Fruit fly (Drosophila melanogaster) whole organism, prepupa: Measurements from ENCODE around the gene CG13392.

Source experiments
- Blimp-1 ChIP-seq: fragments of 200-800 bp; sonication (Bioruptor generic); optimal IDR thresholded peaks from 3 replicates; lab custom pipeline; 2017; ENCODE audit warnings: missing biosample characterization, missing genetic modification characterization, mild to moderate bottlenecking, moderate library complexity, missing genetic modification reagents
- CG10631 ChIP-seq: fragments of 200-800 bp; sonication (Bioruptor generic); optimal IDR thresholded peaks from 2 replicates; lab custom pipeline; 2016; ENCODE audit warnings: missing biosample characterization, missing genetic modification characterization
- CG10669 ChIP-seq: fragments of 200-800 bp; sonication (Bioruptor generic); optimal IDR thresholded peaks from 3 replicates; lab custom pipeline; 2018; ENCODE audit warnings: missing biosample characterization, mild to moderate bottlenecking, missing genetic modification characterization, moderate library complexity
- CG11294 ChIP-seq: fragments of 200-800 bp; sonication (Bioruptor generic); IDR thresholded peaks from 2 replicates; pipeline ENCODE4 v1.3.6; 2022; ENCODE audit warnings: missing biosample characterization, missing genetic modification characterization
- CG11762 ChIP-seq: fragments of 200-800 bp; sonication (Bioruptor generic); optimal IDR thresholded peaks from 3 replicates; lab custom pipeline; 2016; ENCODE audit warnings: missing biosample characterization, missing genetic modification characterization; ENCODE audit not compliant: insufficient read depth
- CG11902 ChIP-seq: fragments of 200-800 bp; sonication (Bioruptor generic); optimal IDR thresholded peaks from 3 replicates; lab custom pipeline; 2016; ENCODE audit warnings: missing biosample characterization, missing genetic modification characterization
- CG15336 ChIP-seq: fragments of 200-800 bp; sonication (Bioruptor generic); IDR thresholded peaks from 2 replicates; pipeline ENCODE4 v1.3.6; 2022; ENCODE audit warnings: missing biosample characterization, missing genetic modification characterization
- CG1621 ChIP-seq: fragments of 200-800 bp; sonication (Bioruptor generic); optimal IDR thresholded peaks from 3 replicates; lab custom pipeline; 2018; ENCODE audit warnings: missing biosample characterization, mild to moderate bottlenecking, missing genetic modification characterization
- CG16779 ChIP-seq: fragments of 200-800 bp; sonication (Bioruptor generic); optimal IDR thresholded peaks from 3 replicates; lab custom pipeline; 2017; ENCODE audit warnings: missing biosample characterization, mild to moderate bottlenecking, missing genetic modification characterization
- CG3032 ChIP-seq: fragments of 200-800 bp; optimal IDR thresholded peaks from 2 replicates; lab custom pipeline; 2019; ENCODE audit warnings: missing biosample characterization, mild to moderate bottlenecking, missing genetic modification characterization, moderate library complexity
- CG31627 ChIP-seq: fragments of 200-800 bp; sonication (Bioruptor generic); optimal IDR thresholded peaks from 3 replicates; lab custom pipeline; 2016; ENCODE audit warnings: missing biosample characterization, missing genetic modification characterization
- CG32006 ChIP-seq: fragments of 200-800 bp; sonication (Bioruptor generic); optimal IDR thresholded peaks from 3 replicates; lab custom pipeline; 2017; ENCODE audit warnings: missing biosample characterization, mild to moderate bottlenecking, missing genetic modification characterization
- CG34406 ChIP-seq: fragments of 200-800 bp; sonication (Bioruptor generic); optimal IDR thresholded peaks from 3 replicates; lab custom pipeline; 2016; ENCODE audit warnings: missing biosample characterization, missing genetic modification characterization
- CG3919 ChIP-seq: fragments of 200-800 bp; sonication (Bioruptor generic); optimal IDR thresholded peaks from 3 replicates; lab custom pipeline; 2016; ENCODE audit warnings: missing biosample characterization, missing genetic modification characterization
- CG4318 ChIP-seq: fragments of 200-800 bp; sonication (Bioruptor generic); optimal IDR thresholded peaks from 3 replicates; lab custom pipeline; 2017; ENCODE audit warnings: missing biosample characterization, mild to moderate bottlenecking, missing genetic modification characterization
- CG6163 ChIP-seq: fragments of 200-800 bp; sonication (Bioruptor generic); IDR thresholded peaks from 3 replicates; pipeline ENCODE4 v1.3.6; 2022; ENCODE audit warnings: missing biosample characterization, missing genetic modification characterization
- CG6276 ChIP-seq: fragments of 200-800 bp; sonication (Bioruptor generic); optimal IDR thresholded peaks from 2 replicates; lab custom pipeline; 2017; ENCODE audit warnings: missing biosample characterization, mild to moderate bottlenecking, missing genetic modification characterization
- CG6792 ChIP-seq: fragments of 200-800 bp; sonication (Bioruptor generic); optimal IDR thresholded peaks from 3 replicates; lab custom pipeline; 2016; ENCODE audit warnings: missing biosample characterization, missing genetic modification characterization
- CG6854 ChIP-seq: fragments of 200-800 bp; sonication (Bioruptor generic); optimal IDR thresholded peaks from 2 replicates; lab custom pipeline; 2017; ENCODE audit warnings: missing biosample characterization, mild to moderate bottlenecking, missing genetic modification characterization
- CG7368 ChIP-seq: fragments of 200-800 bp; sonication (Bioruptor generic); optimal IDR thresholded peaks from 3 replicates; lab custom pipeline; 2016; ENCODE audit warnings: missing biosample characterization, missing genetic modification characterization
- CG8119 ChIP-seq: fragments of 200-800 bp; sonication (Bioruptor generic); IDR thresholded peaks from 3 replicates; pipeline ENCODE4 v1.3.6; 2022; ENCODE audit warnings: missing biosample characterization, missing genetic modification characterization
- CG8319 ChIP-seq: fragments of 200-800 bp; sonication (Bioruptor generic); optimal IDR thresholded peaks from 3 replicates; lab custom pipeline; 2016; ENCODE audit warnings: missing biosample characterization, missing genetic modification characterization
- CG8632 ChIP-seq: fragments of 200-800 bp; sonication (Bioruptor generic); optimal IDR thresholded peaks from 3 replicates; lab custom pipeline; 2016; ENCODE audit warnings: missing biosample characterization, missing genetic modification characterization
- Eip75B ChIP-seq: fragments of 200-800 bp; sonication (Bioruptor generic); optimal IDR thresholded peaks from 3 replicates; lab custom pipeline; 2016; ENCODE audit warnings: missing biosample characterization, missing genetic modification characterization
- Eip78C ChIP-seq: fragments of 200-800 bp; sonication (Bioruptor generic); peaks from one replicate; lab custom pipeline; 2016; ENCODE audit warnings: missing biosample characterization, missing genetic modification characterization
- Eip93F ChIP-seq: fragments of 200-800 bp; sonication (Bioruptor generic); optimal IDR thresholded peaks from 2 replicates; lab custom pipeline; 2016; ENCODE audit warnings: missing biosample characterization, mild to moderate bottlenecking, missing genetic modification characterization
- Ets21C ChIP-seq: fragments of 200-800 bp; sonication (Bioruptor generic); optimal IDR thresholded peaks from 3 replicates; lab custom pipeline; 2016; ENCODE audit warnings: missing biosample characterization, missing genetic modification characterization
- Ets96B ChIP-seq: fragments of 200-800 bp; optimal IDR thresholded peaks from 2 replicates; lab custom pipeline; 2019; ENCODE audit warnings: missing biosample characterization, mild to moderate bottlenecking, missing genetic modification characterization, moderate library complexity
- Hr38 ChIP-seq: sonication (Bioruptor generic); optimal IDR thresholded peaks from 2 replicates; lab custom pipeline; 2016; ENCODE audit warnings: missing biosample characterization, missing genetic modification characterization
- Hr39 ChIP-seq: fragments of 200-800 bp; sonication (Bioruptor generic); optimal IDR thresholded peaks from 2 replicates; lab custom pipeline; 2016; ENCODE audit warnings: missing biosample characterization, missing genetic modification characterization
- Hr4 ChIP-seq: fragments of 200-800 bp; sonication (Bioruptor generic); optimal IDR thresholded peaks from 3 replicates; lab custom pipeline; 2016; ENCODE audit warnings: missing biosample characterization, missing genetic modification characterization
- Smox ChIP-seq: fragments of 200-800 bp; sonication (Bioruptor generic); optimal IDR thresholded peaks from 3 replicates; lab custom pipeline; 2016; ENCODE audit warnings: missing biosample characterization, missing genetic modification characterization
- Sox102F ChIP-seq: fragments of 200-800 bp; sonication (Bioruptor generic); optimal IDR thresholded peaks from 2 replicates; lab custom pipeline; 2016; ENCODE audit warnings: missing biosample characterization, mild to moderate bottlenecking, missing genetic modification characterization
- Sox14 ChIP-seq: fragments of 200-800 bp; sonication (Bioruptor generic); optimal IDR thresholded peaks from 3 replicates; lab custom pipeline; 2016; ENCODE audit warnings: missing biosample characterization, missing genetic modification characterization
- Sox15 ChIP-seq: fragments of 200-800 bp; sonication (Bioruptor generic); optimal IDR thresholded peaks from 3 replicates; lab custom pipeline; 2016; ENCODE audit warnings: missing biosample characterization, missing genetic modification characterization
- achi ChIP-seq: fragments of 200-800 bp; sonication (Bioruptor generic); optimal IDR thresholded peaks from 3 replicates; lab custom pipeline; 2016; ENCODE audit warnings: missing biosample characterization, missing genetic modification characterization
- acj6 ChIP-seq: fragments of 200-800 bp; sonication (Bioruptor generic); optimal IDR thresholded peaks from 3 replicates; lab custom pipeline; 2016; ENCODE audit warnings: missing biosample characterization, missing genetic modification characterization
- cyc ChIP-seq: fragments of 200-800 bp; sonication (Bioruptor generic); optimal IDR thresholded peaks from 3 replicates; lab custom pipeline; 2016; ENCODE audit warnings: missing biosample characterization, missing genetic modification characterization
- dac ChIP-seq: fragments of 200-800 bp; sonication (Bioruptor generic); optimal IDR thresholded peaks from 2 replicates; lab custom pipeline; 2017; ENCODE audit warnings: missing biosample characterization, mild to moderate bottlenecking, missing genetic modification characterization
- eg ChIP-seq: fragments of 200-800 bp; sonication (Bioruptor generic); IDR thresholded peaks from 3 replicates; pipeline ENCODE4 v1.3.6; 2022; ENCODE audit warnings: missing biosample characterization, missing genetic modification characterization
- esn ChIP-seq: fragments of 200-800 bp; sonication (Bioruptor generic); optimal IDR thresholded peaks from 2 replicates; lab custom pipeline; 2016; ENCODE audit warnings: missing biosample characterization, mild to moderate bottlenecking, missing genetic modification characterization, moderate library complexity
- fd59A ChIP-seq: fragments of 200-800 bp; sonication (Bioruptor generic); optimal IDR thresholded peaks from 2 replicates; lab custom pipeline; 2017; ENCODE audit warnings: missing biosample characterization, mild to moderate bottlenecking, missing genetic modification characterization, missing genetic modification reagents
- fd85E ChIP-seq: fragments of 200-800 bp; sonication (Bioruptor generic); optimal IDR thresholded peaks from 3 replicates; lab custom pipeline; 2016; ENCODE audit warnings: missing biosample characterization, missing genetic modification characterization
- fkh ChIP-seq: fragments of 200-800 bp; sonication (Bioruptor generic); optimal IDR thresholded peaks from 3 replicates; lab custom pipeline; 2017; ENCODE audit warnings: missing biosample characterization, mild to moderate bottlenecking, missing genetic modification characterization, moderate library complexity
- lz ChIP-seq: fragments of 200-800 bp; sonication (Bioruptor generic); optimal IDR thresholded peaks from 3 replicates; lab custom pipeline; 2016; ENCODE audit warnings: missing biosample characterization, missing genetic modification characterization
- net ChIP-seq: fragments of 200-800 bp; sonication (Bioruptor generic); optimal IDR thresholded peaks from 3 replicates; lab custom pipeline; 2016; ENCODE audit warnings: missing biosample characterization, missing genetic modification characterization
- pdm3 ChIP-seq: fragments of 200-800 bp; sonication (Bioruptor generic); optimal IDR thresholded peaks from 3 replicates; lab custom pipeline; 2016; ENCODE audit warnings: missing biosample characterization, missing genetic modification characterization
- salr ChIP-seq, 2 experiments: fragments of 200-800 bp; sonication (Bioruptor generic); optimal IDR thresholded peaks; 3 replicates each; lab custom pipeline; 2016 to 2018; ENCODE audit warnings: missing biosample characterization in 2 of 2, missing genetic modification characterization in 2 of 2, mild to moderate bottlenecking in 1 of 2
- spab ChIP-seq: fragments of 200-800 bp; sonication (Bioruptor generic); optimal IDR thresholded peaks from 2 replicates; lab custom pipeline; 2017; ENCODE audit warnings: missing biosample characterization, mild to moderate bottlenecking, missing genetic modification characterization, missing genetic modification reagents
- ss ChIP-seq, 2 experiments: fragments of 200-800 bp; sonication (Bioruptor generic); optimal IDR thresholded peaks; 2 replicates in 1 of 2; 3 replicates in 1 of 2; lab custom pipeline; 2017 to 2018; ENCODE audit warnings: mild to moderate bottlenecking in 2 of 2, missing biosample characterization in 2 of 2, missing genetic modification characterization in 2 of 2, moderate library complexity in 1 of 2
- svp ChIP-seq: fragments of 200-800 bp; sonication (Bioruptor generic); peaks from one replicate; lab custom pipeline; 2016; ENCODE audit warnings: missing biosample characterization, missing genetic modification characterization
- topi ChIP-seq: fragments of 200-800 bp; sonication (Bioruptor generic); optimal IDR thresholded peaks from 3 replicates; lab custom pipeline; 2016; ENCODE audit warnings: missing biosample characterization, missing genetic modification characterization
- vri ChIP-seq: fragments of 200-800 bp; sonication (Bioruptor generic); optimal IDR thresholded peaks from 3 replicates; lab custom pipeline; 2016; ENCODE audit warnings: missing biosample characterization, mild to moderate bottlenecking, missing genetic modification characterization

The CG13392 gene

DNA sequence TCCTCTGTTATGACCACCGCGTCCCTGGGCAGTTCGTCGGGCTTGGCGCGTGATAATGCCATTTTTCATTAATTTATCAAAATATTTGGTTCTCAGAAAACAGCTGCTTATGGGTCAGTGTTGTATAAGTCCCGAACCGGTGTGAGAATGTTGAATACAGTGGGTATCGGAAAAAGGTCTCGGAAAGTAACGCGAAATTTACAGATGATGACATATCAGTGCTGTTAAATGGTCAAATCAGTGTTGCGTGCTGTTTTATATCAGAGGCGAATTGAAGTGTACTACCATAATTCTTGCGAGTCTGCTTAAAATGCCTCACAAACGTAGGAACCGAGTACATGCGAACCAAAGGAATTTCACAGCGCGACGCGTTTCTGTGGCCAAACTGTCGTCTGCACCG is at the start of gene CG13392, which contains the start of gene Rcd4:
TSS of gene CG13392 (minus strand) at position 162 of the 400 bp plus-strand sequence.
TSS of gene Rcd4 (plus strand) at position 216 of the 400 bp plus-strand sequence.
- peak; percentile 75 for TF ChIP-seq lz (GFP tag; lab: Kevin White, UChicago)
- TF ChIP-seq Sox15 (GFP tag; lab: Kevin White, UChicago) = no peak
- TF ChIP-seq CG6854 (GFP tag; lab: Kevin White, UChicago) = peak; percentile 36
- peak; percentile 50 for TF ChIP-seq Eip75B
- no peak for TF ChIP-seq CG16779 (tag; lab: Kevin White, UChicago)
- TF ChIP-seq Sox14 (GFP tag; lab: Kevin White, UChicago) = peak; percentile 62
- peak; percentile 39 for TF ChIP-seq CG11902 (GFP tag; lab: Kevin White, UChicago)
- peak; percentile 12 for TF ChIP-seq Ets96B (tag; lab: Kevin White, UChicago)
- peak; percentile 76 for TF ChIP-seq topi (GFP tag; lab: Kevin White, UChicago)
- TF ChIP-seq cyc = peak; percentile 77
- peak; percentile 42 for TF ChIP-seq Ets21C (GFP tag; lab: Kevin White, UChicago)
- peak; percentile 47 for TF ChIP-seq CG3032 (tag; lab: Kevin White, UChicago)
- TF ChIP-seq salr (GFP tag; optimal IDR thresholded peaks at IDR 0.05; lab: Kevin White, UChicago) = peak; percentile 15 to 36
- TF ChIP-seq svp = peak; percentile 47
- peak; percentile 66 for TF ChIP-seq Hr39 (GFP tag; lab: Kevin White, UChicago)
- TF ChIP-seq eg = peak; percentile 64
- TF ChIP-seq Sox102F = peak; percentile 65
- TF ChIP-seq Eip78C = peak; percentile 78
- TF ChIP-seq Smox (GFP tag; lab: Kevin White, UChicago) = peak; percentile 49
- no peak for TF ChIP-seq Hr38 (GFP tag; lab: Kevin White, UChicago)
- peak; percentile 69; the same call in 2 of the 3 replicates for TF ChIP-seq CG6163 (GFP tag; lab: Robert Waterston, UW)
- no peak for TF ChIP-seq CG15336 (GFP tag; lab: Robert Waterston, UW)
- TF ChIP-seq CG3919 (GFP tag; lab: Kevin White, UChicago) = peak; percentile 79
- TF ChIP-seq CG8319 (GFP tag; lab: Kevin White, UChicago) = no peak
- TF ChIP-seq ss (GFP tag; optimal IDR thresholded peaks at IDR 0.05; lab: Kevin White, UChicago) = peak in 1 of 2 experiments; percentile 26
- no peak for TF ChIP-seq fd59A (GFP tag; lab: Kevin White, UChicago)
- no peak for TF ChIP-seq Blimp-1 (GFP tag; lab: Kevin White, UChicago)
- peak; percentile 59 for TF ChIP-seq CG7368 (GFP tag; lab: Kevin White, UChicago)
- TF ChIP-seq vri (GFP tag; lab: Kevin White, UChicago) = peak; percentile 92
- peak; percentile 52 for TF ChIP-seq net (GFP tag; lab: Kevin White, UChicago)
- TF ChIP-seq CG6276 (GFP tag; lab: Kevin White, UChicago) = no peak
- TF ChIP-seq achi (GFP tag; lab: Kevin White, UChicago) = peak; percentile 80
- TF ChIP-seq Eip93F = no peak
- peak; percentile 70 for TF ChIP-seq CG1621
- peak; percentile 58 for TF ChIP-seq CG6792 (GFP tag; lab: Kevin White, UChicago)
- no peak for TF ChIP-seq CG4318
- peak; percentile 62 for TF ChIP-seq CG10631
- peak; percentile 57 for TF ChIP-seq pdm3 (GFP tag; lab: Kevin White, UChicago)
- TF ChIP-seq Hr4 (GFP tag; lab: Kevin White, UChicago) = peak; percentile 35
- peak; percentile 80 for TF ChIP-seq CG31627 (GFP tag; lab: Kevin White, UChicago)
- peak; percentile 14 for TF ChIP-seq CG34406 (GFP tag; lab: Kevin White, UChicago)
- peak; percentile 26 for TF ChIP-seq CG8632 (GFP tag; lab: Kevin White, UChicago)
- TF ChIP-seq dac (GFP tag; lab: Kevin White, UChicago) = no peak
- peak; percentile 60 for TF ChIP-seq acj6
- TF ChIP-seq CG11294 (GFP tag; lab: Robert Waterston, UW) = peak; percentile 38; the same call in 1 of the 2 replicates
- TF ChIP-seq fkh (GFP tag; lab: Kevin White, UChicago) = no peak
- TF ChIP-seq spab (GFP tag; lab: Kevin White, UChicago) = no peak
- TF ChIP-seq CG11762 (GFP tag; lab: Kevin White, UChicago) = peak; percentile 21
- no peak for TF ChIP-seq CG8119
- TF ChIP-seq esn = peak; percentile 77
- TF ChIP-seq CG32006 = peak; percentile 41
- peak; percentile 21 for TF ChIP-seq fd85E (GFP tag; lab: Kevin White, UChicago)
- TF ChIP-seq CG10669 (GFP tag; lab: Kevin White, UChicago) = peak; percentile 35
